Worm (Caenorhabditis elegans) whole organism, mixed stage, embryonic: Measurements from ENCODE around the gene Y54G2A.50.

Experiments
- blmp-1 ChIP-seq: fragments of 150-350 bp; optimal IDR thresholded peaks from 2 replicates; lab custom pipeline; 2014; ENCODE audit warnings: missing biosample characterization, missing genetic modification characterization
- ces-1 ChIP-seq: fragments of 150-350 bp; optimal IDR thresholded peaks from 2 replicates; lab custom pipeline; 2014; ENCODE audit warnings: missing biosample characterization, missing genetic modification reagents, missing genetic modification characterization
- flh-1 ChIP-seq: fragments of 200-800 bp; sonication (Bioruptor generic); optimal IDR thresholded peaks from 2 replicates; lab custom pipeline; 2018; ENCODE audit warnings: mild to moderate bottlenecking, missing genetic modification characterization, moderate library complexity, missing compliant biosample characterization
- ham-2 ChIP-seq: fragments of 200-800 bp; sonication (Bioruptor generic); optimal IDR thresholded peaks from 2 replicates; lab custom pipeline; 2018; ENCODE audit warnings: mild to moderate bottlenecking, missing genetic modification characterization, missing compliant biosample characterization
- lin-13 ChIP-seq: fragments of 150-350 bp; optimal IDR thresholded peaks from 2 replicates; lab custom pipeline; 2014; ENCODE audit warnings: missing biosample characterization, missing genetic modification characterization
- nhr-237 ChIP-seq: fragments of 150-350 bp; optimal IDR thresholded peaks from 2 replicates; lab custom pipeline; 2014; ENCODE audit warnings: missing biosample characterization, missing genetic modification characterization
- pha-4 ChIP-seq: fragments of 150-350 bp; optimal IDR thresholded peaks from 2 replicates; lab custom pipeline; 2018; ENCODE audit warnings: missing biosample characterization, missing genetic modification reagents, missing genetic modification characterization
- sptf-1 ChIP-seq: sonication (generic microtip); optimal IDR thresholded peaks from 2 replicates; lab custom pipeline; 2017; ENCODE audit warnings: mild to moderate bottlenecking, missing genetic modification characterization, moderate library complexity, missing compliant biosample characterization
- unc-120 ChIP-seq: sonication (generic microtip); optimal IDR thresholded peaks from 2 replicates; lab custom pipeline; 2017; ENCODE audit warnings: missing genetic modification characterization, missing compliant biosample characterization; ENCODE audit not compliant: poor library complexity, severe bottlenecking
- unc-39 ChIP-seq: fragments of 150-350 bp; optimal IDR thresholded peaks from 2 replicates; lab custom pipeline; 2014; ENCODE audit warnings: missing biosample characterization, missing genetic modification characterization
- unc-62 ChIP-seq: fragments of 150-350 bp; optimal IDR thresholded peaks from 2 replicates; lab custom pipeline; 2014; ENCODE audit warnings: missing biosample characterization, missing genetic modification reagents, missing genetic modification characterization

DNA sequence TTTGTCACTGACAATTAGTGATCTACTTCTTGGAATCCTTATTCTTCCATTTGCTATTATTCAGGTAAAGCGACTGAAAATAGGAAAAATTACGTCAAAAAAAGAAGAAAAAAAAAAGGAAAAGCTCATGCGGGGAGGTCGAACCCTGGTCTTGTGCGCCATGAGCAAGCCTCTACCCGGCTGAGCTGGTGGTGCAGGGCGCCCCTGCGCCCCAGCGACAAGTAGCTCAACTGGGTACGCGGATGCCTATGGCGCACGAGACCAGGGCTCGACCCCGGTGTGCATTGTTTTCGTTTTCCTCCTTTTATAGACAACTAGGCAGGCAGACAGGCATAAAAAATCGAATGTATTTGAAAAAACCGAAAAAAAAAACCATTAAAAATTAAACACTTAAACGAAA is 42.4 kb downstream of the Y54G2A.50 start:
- TF ChIP-seq unc-120 (tag; lab: Kevin White, UChicago) (no peak), lin-13 (tag; lab: Kevin White, UChicago) (no peak), nhr-237 (tag; lab: Kevin White, UChicago) (no peak), unc-62 (GFP tag; lab: Kevin White, UChicago) (no peak), ham-2 (GFP tag; lab: Kevin White, UChicago) (no peak), unc-39 (tag; lab: Kevin White, UChicago) (no peak), ces-1 (GFP tag; lab: Kevin White, UChicago) (no peak), sptf-1 (tag; lab: Kevin White, UChicago) (no peak), blmp-1 (tag; lab: Kevin White, UChicago) (no peak), flh-1 (GFP tag; lab: Kevin White, UChicago) (no peak), pha-4 (tag; lab: Kevin White, UChicago) (no peak)
